Fruit fly (Drosophila melanogaster) whole organism, embryonic: ENCODE results near the gene CG42307.

Experiments
- Asciz ChIP-seq: fragments of 200-800 bp; sonication (Bioruptor generic); optimal IDR thresholded peaks from 2 replicates; lab custom pipeline; 2017; ENCODE audit warnings: missing biosample characterization, mild to moderate bottlenecking, missing genetic modification characterization, missing genetic modification reagents
- Atf-2 ChIP-seq: fragments of 200-800 bp; sonication (Bioruptor generic); optimal IDR thresholded peaks from 2 replicates; lab custom pipeline; 2016; ENCODE audit warnings: missing biosample characterization, missing genetic modification characterization
- Bgb ChIP-seq: fragments of 200-800 bp; sonication (Bioruptor generic); IDR thresholded peaks from 2 replicates; pipeline ENCODE4 v1.3.6; 2022; ENCODE audit warnings: missing biosample characterization, missing genetic modification characterization; ENCODE audit not compliant: partially characterized antibody
- CG10274 ChIP-seq: fragments of 200-800 bp; sonication (Bioruptor generic); optimal IDR thresholded peaks from 3 replicates; lab custom pipeline; 2017; ENCODE audit warnings: missing biosample characterization, mild to moderate bottlenecking, missing genetic modification characterization
- CG11398 ChIP-seq: fragments of 200-800 bp; sonication (Bioruptor generic); optimal IDR thresholded peaks from 2 replicates; lab custom pipeline; 2016; ENCODE audit warnings: missing biosample characterization, missing genetic modification characterization
- CG11695 ChIP-seq: fragments of 200-800 bp; sonication (Bioruptor generic); IDR thresholded peaks from 3 replicates; pipeline ENCODE4 v1.3.6; 2022; ENCODE audit warnings: missing biosample characterization, missing genetic modification characterization
- CG13894 ChIP-seq: fragments of 200-800 bp; sonication (Bioruptor generic); optimal IDR thresholded peaks from 3 replicates; lab custom pipeline; 2018; ENCODE audit warnings: missing biosample characterization, mild to moderate bottlenecking, missing genetic modification characterization, moderate library complexity
- CG15479 ChIP-seq: fragments of 200-800 bp; sonication (Bioruptor generic); optimal IDR thresholded peaks from 3 replicates; lab custom pipeline; 2019; ENCODE audit warnings: missing biosample characterization, mild to moderate bottlenecking, missing genetic modification characterization, moderate library complexity
- CG17568 ChIP-seq: fragments of 200-800 bp; sonication (Bioruptor generic); optimal IDR thresholded peaks from 2 replicates; lab custom pipeline; 2018; ENCODE audit warnings: missing biosample characterization, mild to moderate bottlenecking, missing genetic modification characterization, moderate library complexity
- CG1832 ChIP-seq: fragments of 200-800 bp; sonication (Bioruptor generic); optimal IDR thresholded peaks from 2 replicates; lab custom pipeline; 2017; ENCODE audit warnings: missing biosample characterization, mild to moderate bottlenecking, missing genetic modification characterization, inconsistent platforms
- CG18476 ChIP-seq: fragments of 200-800 bp; sonication (Bioruptor generic); optimal IDR thresholded peaks from 2 replicates; lab custom pipeline; 2016; ENCODE audit warnings: missing biosample characterization, mild to moderate bottlenecking, missing genetic modification characterization
- CG2889 ChIP-seq: fragments of 200-800 bp; sonication (Bioruptor generic); IDR thresholded peaks from 3 replicates; pipeline ENCODE4 v1.3.6; 2022; ENCODE audit warnings: missing biosample characterization, missing genetic modification characterization
- CG3281 ChIP-seq: fragments of 200-800 bp; sonication (Bioruptor generic); optimal IDR thresholded peaks from 3 replicates; lab custom pipeline; 2017; ENCODE audit warnings: missing biosample characterization, mild to moderate bottlenecking, missing genetic modification characterization
- CG3407 ChIP-seq: fragments of 200-800 bp; sonication (Bioruptor generic); optimal IDR thresholded peaks from 2 replicates; lab custom pipeline; 2018; ENCODE audit warnings: missing biosample characterization, mild to moderate bottlenecking, missing genetic modification characterization
- CG7928 ChIP-seq: fragments of 200-800 bp; sonication (Bioruptor generic); optimal IDR thresholded peaks from 2 replicates; lab custom pipeline; 2017; ENCODE audit warnings: missing biosample characterization, mild to moderate bottlenecking, missing genetic modification characterization
- CG8290 ChIP-seq, 3 experiments: fragments of 200-800 bp; sonication (Bioruptor generic); optimal IDR thresholded peaks; 2 replicates each; lab custom pipeline; 2016 to 2019; ENCODE audit warnings: missing biosample characterization in 3 of 3, missing genetic modification characterization in 3 of 3, mild to moderate bottlenecking in 2 of 3, moderate library complexity in 1 of 3
- CHES-1-like ChIP-seq: fragments of 200-800 bp; sonication (Bioruptor generic); optimal IDR thresholded peaks from 2 replicates; lab custom pipeline; 2016; ENCODE audit warnings: missing biosample characterization, missing genetic modification characterization
- Camta ChIP-seq: fragments of 200-800 bp; sonication (Bioruptor generic); optimal IDR thresholded peaks from 2 replicates; lab custom pipeline; 2016; ENCODE audit warnings: missing biosample characterization, missing genetic modification characterization
- Chrac-16 ChIP-seq: fragments of 200-800 bp; sonication (Bioruptor generic); optimal IDR thresholded peaks from 3 replicates; lab custom pipeline; 2016; ENCODE audit warnings: missing biosample characterization, missing genetic modification characterization
- D19B ChIP-seq: fragments of 200-800 bp; sonication (Bioruptor generic); optimal IDR thresholded peaks from 2 replicates; lab custom pipeline; 2017; ENCODE audit warnings: missing biosample characterization, mild to moderate bottlenecking, missing genetic modification characterization
- Dbx ChIP-seq: fragments of 200-800 bp; sonication (Bioruptor generic); IDR thresholded peaks from 3 replicates; pipeline ENCODE4 v1.3.6; 2022; ENCODE audit warnings: missing biosample characterization, missing genetic modification characterization
- Dek ChIP-seq: fragments of 200-800 bp; sonication (Bioruptor generic); optimal IDR thresholded peaks from 3 replicates; lab custom pipeline; 2019; ENCODE audit warnings: missing biosample characterization, mild to moderate bottlenecking, missing genetic modification characterization, moderate library complexity
- E2f2 ChIP-seq: fragments of 200-800 bp; sonication (Bioruptor generic); IDR thresholded peaks from 2 replicates; pipeline ENCODE4 v1.3.6; 2022; ENCODE audit warnings: missing biosample characterization, missing genetic modification characterization
- Eip74EF ChIP-seq, 2 experiments: fragments of 200-800 bp in 1 of 2; fragments of >200 bp in 1 of 2; sonication (Bioruptor generic) in 1 of 2; optimal IDR thresholded peaks; 2 replicates each; lab custom pipeline; 2017 to 2019; ENCODE audit warnings: missing biosample characterization in 2 of 2, missing genetic modification characterization in 2 of 2, mild to moderate bottlenecking in 1 of 2, moderate library complexity in 1 of 2
- H15 ChIP-seq: fragments of 200-800 bp; sonication (Bioruptor generic); IDR thresholded peaks from 3 replicates; pipeline ENCODE4 v1.3.6; 2022; ENCODE audit warnings: missing biosample characterization, missing genetic modification characterization
- HLHmδ ChIP-seq: fragments of 200-800 bp; sonication (Bioruptor generic); optimal IDR thresholded peaks from 2 replicates; lab custom pipeline; 2018; ENCODE audit warnings: missing biosample characterization, mild to moderate bottlenecking, missing genetic modification characterization, moderate library complexity
- HmgZ ChIP-seq: fragments of 200-800 bp; sonication (Bioruptor generic); optimal IDR thresholded peaks from 2 replicates; lab custom pipeline; 2018; ENCODE audit warnings: missing biosample characterization, mild to moderate bottlenecking, missing genetic modification characterization
- Meics ChIP-seq: fragments of 200-800 bp; sonication (Bioruptor generic); optimal IDR thresholded peaks from 2 replicates; lab custom pipeline; 2017; ENCODE audit warnings: missing biosample characterization, mild to moderate bottlenecking, missing genetic modification characterization
- Mrtf ChIP-seq: fragments of 200-800 bp; sonication (Bioruptor generic); IDR thresholded peaks from 3 replicates; pipeline ENCODE4 v1.3.6; 2022; ENCODE audit warnings: missing biosample characterization, missing genetic modification characterization
- PHDP ChIP-seq: fragments of 200-800 bp; sonication (Bioruptor generic); optimal IDR thresholded peaks from 3 replicates; lab custom pipeline; 2018; ENCODE audit warnings: missing biosample characterization, mild to moderate bottlenecking, missing genetic modification characterization, moderate library complexity
- Sox102F ChIP-seq: fragments of 200-800 bp; sonication (Bioruptor generic); optimal IDR thresholded peaks from 2 replicates; lab custom pipeline; 2018; ENCODE audit warnings: missing biosample characterization, mild to moderate bottlenecking, missing genetic modification characterization, moderate library complexity
- Sry-β ChIP-seq: fragments of 200-800 bp; sonication (Bioruptor generic); optimal IDR thresholded peaks from 2 replicates; lab custom pipeline; 2018; ENCODE audit warnings: missing biosample characterization, mild to moderate bottlenecking, missing genetic modification characterization, moderate library complexity
- Sry-δ ChIP-seq: fragments of 200-800 bp; sonication (Bioruptor generic); optimal IDR thresholded peaks from 2 replicates; lab custom pipeline; 2016; ENCODE audit warnings: missing biosample characterization, missing genetic modification characterization
- br ChIP-seq: fragments of >200 bp; optimal IDR thresholded peaks from 2 replicates; lab custom pipeline; 2017
- bsh ChIP-seq, 2 experiments: fragments of 200-800 bp; sonication (Bioruptor generic); optimal IDR thresholded peaks; 2 replicates each; lab custom pipeline; 2017 to 2018; ENCODE audit warnings: mild to moderate bottlenecking in 2 of 2, missing biosample characterization in 2 of 2, missing genetic modification characterization in 2 of 2, moderate library complexity in 1 of 2
- chinmo ChIP-seq: fragments of 200-800 bp; sonication (Bioruptor generic); IDR thresholded peaks from 4 replicates; pipeline ENCODE4 v1.3.6; 2022; ENCODE audit warnings: missing biosample characterization, missing genetic modification characterization; ENCODE audit not compliant: partially characterized antibody
- chm ChIP-seq: fragments of 200-800 bp; sonication (Bioruptor generic); IDR thresholded peaks from 2 replicates; pipeline ENCODE4 v1.3.6; 2022; ENCODE audit warnings: missing biosample characterization, missing genetic modification characterization
- ci ChIP-seq: fragments of 200-800 bp; sonication (Bioruptor generic); IDR thresholded peaks from 3 replicates; pipeline ENCODE4 v1.3.6; 2022; ENCODE audit warnings: missing biosample characterization, missing genetic modification characterization
- fd64A ChIP-seq: fragments of 200-800 bp; sonication (Bioruptor generic); optimal IDR thresholded peaks from 3 replicates; lab custom pipeline; 2018; ENCODE audit warnings: missing biosample characterization, mild to moderate bottlenecking, missing genetic modification characterization
- h ChIP-seq: fragments of >200 bp; optimal IDR thresholded peaks from 2 replicates; lab custom pipeline; 2017
- her ChIP-seq: fragments of 200-800 bp; sonication (Bioruptor generic); optimal IDR thresholded peaks from 2 replicates; lab custom pipeline; 2016; ENCODE audit warnings: missing biosample characterization, missing genetic modification characterization
- jigr1 ChIP-seq: fragments of 200-800 bp; sonication (Bioruptor generic); IDR thresholded peaks from 3 replicates; pipeline ENCODE4 v1.3.6; 2022; ENCODE audit warnings: missing biosample characterization, missing genetic modification characterization
- kni ChIP-seq: fragments of 200-800 bp; sonication (Bioruptor generic); optimal IDR thresholded peaks from 3 replicates; lab custom pipeline; 2017; ENCODE audit warnings: mild to moderate bottlenecking, missing biosample characterization, missing genetic modification reagents, missing genetic modification characterization
- otp ChIP-seq: fragments of 200-800 bp; sonication (Bioruptor generic); IDR thresholded peaks from 3 replicates; pipeline ENCODE4, ENCODE4 v1.3.6; 2022; ENCODE audit warnings: missing biosample characterization, missing genetic modification characterization
- peb ChIP-seq: fragments of 200-800 bp; sonication (Bioruptor generic); IDR thresholded peaks from 2 replicates; pipeline ENCODE4 v1.3.6; 2022; ENCODE audit warnings: missing biosample characterization, missing genetic modification characterization
- sd ChIP-seq: fragments of 200-800 bp; sonication (Bioruptor generic); optimal IDR thresholded peaks from 3 replicates; lab custom pipeline; 2018; ENCODE audit warnings: missing biosample characterization, mild to moderate bottlenecking, missing genetic modification characterization, moderate library complexity
- sug ChIP-seq: fragments of 200-800 bp; optimal IDR thresholded peaks from 2 replicates; lab custom pipeline; 2019; ENCODE audit warnings: missing biosample characterization, mild to moderate bottlenecking, missing genetic modification characterization, moderate library complexity
- toy ChIP-seq: fragments of 200-800 bp; sonication (Bioruptor generic); IDR thresholded peaks from 2 replicates; pipeline ENCODE4 v1.3.6; 2022; ENCODE audit warnings: missing biosample characterization, missing genetic modification characterization
- trh ChIP-seq: fragments of 200-800 bp; sonication (Bioruptor generic); optimal IDR thresholded peaks from 2 replicates; lab custom pipeline; 2016; ENCODE audit warnings: missing biosample characterization, missing genetic modification characterization
- tx ChIP-seq: fragments of 200-800 bp; sonication (Bioruptor generic); optimal IDR thresholded peaks from 2 replicates; lab custom pipeline; 2016; ENCODE audit warnings: missing biosample characterization, missing genetic modification characterization

CG42307 gene

dm6 chr3L:7359827-7360323 lies 30.9 kb downstream of the CG42307 start, which contains the start of gene pst (continued):
- TF ChIP-seq D19B (GFP tag; lab: Kevin White, UChicago) (peak; percentile 57), Asciz (GFP tag; lab: Kevin White, UChicago) (peak; percentile 21), Dek (peak; percentile 35), H15 (GFP tag; lab: Robert Waterston, UW) (0 out of 3 replicates have a peak, but pooled peaks have one; percentile 44), Bgb (GFP tag; lab: Robert Waterston, UW) (peak; percentile 64), Chrac-16 (no peak), kni (GFP tag; lab: Kevin White, UChicago) (peak; percentile 23), ci (GFP tag; lab: Robert Waterston, UW) (peak; percentile 54), peb (GFP tag; lab: Robert Waterston, UW) (no peak), Atf-2 (GFP tag; lab: Kevin White, UChicago) (peak; percentile 14), CG11695 (GFP tag; lab: Robert Waterston, UW) (0 out of 3 replicates have a peak, but pooled peaks have one; percentile 29), CG10274 (peak; percentile 37), CG1832 (GFP tag; lab: Kevin White, UChicago) (no peak), sd (tag; lab: Kevin White, UChicago) (peak; percentile 44), CG3281 (peak; percentile 62), CG15479 (GFP tag; lab: Kevin White, UChicago) (no peak), br (lab: Kevin White, UChicago) (no peak), CG18476 (GFP tag; lab: Kevin White, UChicago) (no peak), CG17568 (peak; percentile 62), E2f2 (GFP tag; lab: Robert Waterston, UW) (peak; percentile 52; the same call in 1 of the 2 replicates), Eip74EF (GFP tag; optimal IDR thresholded peaks at IDR 0.05; lab: Kevin White, UChicago) (peak in 1 of 2 experiments; percentile 68), Dbx (GFP tag; lab: Robert Waterston, UW) (peak; percentile 14; the same call in 2 of the 3 replicates), HLHmδ (peak; percentile 33), trh (GFP tag; lab: Kevin White, UChicago) (no peak), tx (GFP tag; lab: Kevin White, UChicago) (no peak), CG7928 (GFP tag; lab: Kevin White, UChicago) (peak; percentile 66), chinmo (GFP tag; lab: Robert Waterston, UW) (peak; percentile 53; the same call in 2 of the 4 replicates), chm (peak; percentile 81), HmgZ (tag; lab: Kevin White, UChicago) (peak; percentile 11), CG11398 (GFP tag; lab: Kevin White, UChicago) (peak; percentile 27), Sry-β (no peak), jigr1 (GFP tag; lab: Robert Waterston, UW) (no peak), CHES-1-like (peak; percentile 20), PHDP (tag; lab: Kevin White, UChicago) (peak; percentile 40), CG3407 (GFP tag; lab: Kevin White, UChicago) (no peak), Sry-δ (GFP tag; lab: Kevin White, UChicago) (no peak), CG13894 (peak; percentile 45), bsh (GFP tag; optimal IDR thresholded peaks at IDR 0.05; lab: Kevin White, UChicago) (no peak), Sox102F (GFP tag; lab: Kevin White, UChicago) (no peak), Mrtf (no peak), CG8290 (GFP tag; optimal IDR thresholded peaks at IDR 0.05; lab: Kevin White, UChicago) (no peak), CG8290 (tag; optimal IDR thresholded peaks at IDR 0.05; lab: Kevin White, UChicago) (peak in 1 of 2 experiments; percentile 87), h (lab: Kevin White, UChicago) (no peak), Meics (GFP tag; lab: Kevin White, UChicago) (no peak), sug (tag; lab: Kevin White, UChicago) (peak; percentile 34), toy (GFP tag; lab: Robert Waterston, UW) (no peak), Camta (GFP tag; lab: Kevin White, UChicago) (no peak), otp (GFP tag; lab: Robert Waterston, UW) (peak; percentile 39; the same call in 1 of the 3 replicates), fd64A (GFP tag; lab: Kevin White, UChicago) (no peak), her (peak; percentile 48), CG2889 (no peak; the same call in 2 of the 3 replicates)
